Fruit fly (Drosophila melanogaster) whole organism, pupa: ENCODE data around the gene CG15446.

ENCODE experiments used
- CG10348 ChIP-seq: fragments of 200-800 bp; sonication (Bioruptor generic); IDR thresholded peaks from 2 replicates; pipeline ENCODE4 v1.3.6; 2022; ENCODE audit warnings: missing biosample characterization, missing genetic modification characterization
- CG12605 ChIP-seq: fragments of 200-800 bp; sonication (Bioruptor generic); IDR thresholded peaks from 2 replicates; pipeline ENCODE4 v1.3.6; 2022; ENCODE audit warnings: missing biosample characterization, missing genetic modification characterization
- CG13204 ChIP-seq: fragments of 200-800 bp; sonication (Bioruptor generic); optimal IDR thresholded peaks from 2 replicates; lab custom pipeline; 2018; ENCODE audit warnings: missing biosample characterization, mild to moderate bottlenecking, missing genetic modification characterization, moderate library complexity
- CG14655 ChIP-seq: fragments of 200-800 bp; sonication (Bioruptor generic); optimal IDR thresholded peaks from 3 replicates; lab custom pipeline; 2017; ENCODE audit warnings: mild to moderate bottlenecking, missing biosample characterization, missing genetic modification reagents, missing genetic modification characterization
- CG15710 ChIP-seq: fragments of 200-800 bp; sonication (Bioruptor generic); optimal IDR thresholded peaks from 2 replicates; lab custom pipeline; 2018; ENCODE audit warnings: missing biosample characterization, mild to moderate bottlenecking, missing genetic modification characterization, moderate library complexity
- CG17806 ChIP-seq: fragments of 200-800 bp; sonication (Bioruptor generic); optimal IDR thresholded peaks from 2 replicates; lab custom pipeline; 2018; ENCODE audit warnings: missing biosample characterization, mild to moderate bottlenecking, missing genetic modification characterization, moderate library complexity
- CG32121 ChIP-seq: fragments of 200-800 bp; sonication (Bioruptor generic); IDR thresholded peaks from 2 replicates; pipeline ENCODE4 v1.3.6; 2022; ENCODE audit warnings: missing biosample characterization, missing genetic modification characterization
- CG34367 ChIP-seq: fragments of 200-800 bp; sonication (Bioruptor generic); optimal IDR thresholded peaks from 2 replicates; lab custom pipeline; 2018; ENCODE audit warnings: missing biosample characterization, mild to moderate bottlenecking, missing genetic modification characterization
- CG4496 ChIP-seq: fragments of 200-800 bp; sonication (Bioruptor generic); IDR thresholded peaks from 3 replicates; pipeline ENCODE4 v1.3.6; 2022; ENCODE audit warnings: missing biosample characterization, missing genetic modification characterization
- CG8159 ChIP-seq: fragments of 200-800 bp; sonication (Bioruptor generic); optimal IDR thresholded peaks from 3 replicates; lab custom pipeline; 2018; ENCODE audit warnings: missing biosample characterization, mild to moderate bottlenecking, missing genetic modification characterization, moderate library complexity
- CG8301 ChIP-seq: fragments of 200-800 bp; sonication (Bioruptor generic); optimal IDR thresholded peaks from 2 replicates; lab custom pipeline; 2018; ENCODE audit warnings: missing biosample characterization, mild to moderate bottlenecking, missing genetic modification characterization
- CG9948 ChIP-seq: fragments of 200-800 bp; sonication (Bioruptor generic); optimal IDR thresholded peaks from 2 replicates; lab custom pipeline; 2018; ENCODE audit warnings: missing biosample characterization, mild to moderate bottlenecking, missing genetic modification characterization, moderate library complexity
- D1 ChIP-seq: fragments of 200-800 bp; sonication (Bioruptor generic); optimal IDR thresholded peaks from 2 replicates; lab custom pipeline; 2018; ENCODE audit warnings: missing biosample characterization, mild to moderate bottlenecking, missing genetic modification characterization, moderate library complexity
- EcR ChIP-seq: fragments of 200-800 bp; sonication (Bioruptor generic); optimal IDR thresholded peaks from 3 replicates; lab custom pipeline; 2019; ENCODE audit warnings: missing biosample characterization, missing genetic modification characterization, mild to moderate bottlenecking, moderate library complexity, missing genetic modification reagents
- Ets98B ChIP-seq: fragments of 200-800 bp; sonication (Bioruptor generic); IDR thresholded peaks from 2 replicates; pipeline ENCODE4 v1.3.6; 2022; ENCODE audit warnings: missing biosample characterization, missing genetic modification characterization
- Pif1A ChIP-seq: fragments of 200-800 bp; sonication (Bioruptor generic); optimal IDR thresholded peaks from 3 replicates; lab custom pipeline; 2016; ENCODE audit warnings: missing biosample characterization, missing genetic modification characterization
- Pif1B ChIP-seq: fragments of 200-800 bp; sonication (Bioruptor generic); optimal IDR thresholded peaks from 3 replicates; lab custom pipeline; 2016; ENCODE audit warnings: missing biosample characterization, missing genetic modification characterization
- Snoo ChIP-seq: fragments of 200-800 bp; sonication (Bioruptor generic); optimal IDR thresholded peaks from 3 replicates; lab custom pipeline; 2017; ENCODE audit warnings: missing biosample characterization, mild to moderate bottlenecking, missing genetic modification characterization, inconsistent platforms
- fd96Ca ChIP-seq: fragments of 200-800 bp; sonication (Bioruptor generic); IDR thresholded peaks from 3 replicates; pipeline ENCODE4 v1.3.6; 2022; ENCODE audit warnings: missing biosample characterization, missing genetic modification characterization
- gl ChIP-seq: fragments of 200-800 bp; sonication (Bioruptor generic); optimal IDR thresholded peaks from 2 replicates; lab custom pipeline; 2018; ENCODE audit warnings: missing biosample characterization, mild to moderate bottlenecking, missing genetic modification characterization
- rn ChIP-seq: fragments of 200-800 bp; sonication (Bioruptor generic); IDR thresholded peaks from 2 replicates; pipeline ENCODE4 v1.3.6; 2022; ENCODE audit warnings: missing biosample characterization, missing genetic modification characterization

The CG15446 gene

DNA sequence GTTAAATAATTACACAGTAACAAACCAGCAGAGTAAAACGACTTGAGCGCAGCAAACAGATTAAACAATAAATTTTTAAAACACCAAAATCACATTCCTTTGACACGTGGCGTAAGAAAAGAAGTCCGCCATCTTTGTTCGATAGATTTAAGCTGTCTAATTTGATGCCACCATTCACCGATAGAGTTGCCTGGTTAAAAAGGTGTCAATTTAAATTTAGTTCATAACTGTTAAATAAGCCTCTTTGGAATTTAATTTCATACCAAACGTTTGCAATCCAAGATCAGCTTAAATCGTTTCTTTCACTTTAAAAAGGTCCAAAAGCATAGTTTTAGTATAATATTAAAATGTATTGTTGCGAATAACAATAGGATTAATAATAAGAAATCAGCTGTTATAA, at the start of gene CG15446:
CG15446 (minus strand) TSS at position 101 of the 400 bp plus-strand sequence.
- no peak for TF ChIP-seq CG8301 (tag; lab: Kevin White, UChicago)
- no peak for TF ChIP-seq CG17806 (tag; lab: Kevin White, UChicago)
- TF ChIP-seq CG34367 (tag; lab: Kevin White, UChicago) = no peak
- no peak for TF ChIP-seq CG10348 (GFP tag; lab: Robert Waterston, UW)
- TF ChIP-seq CG14655 (GFP tag; lab: Kevin White, UChicago) = no peak
- no peak for TF ChIP-seq CG9948 (tag; lab: Kevin White, UChicago)
- no peak for TF ChIP-seq CG15710 (tag; lab: Kevin White, UChicago)
- no peak for TF ChIP-seq gl (tag; lab: Kevin White, UChicago)
- no peak for TF ChIP-seq CG12605
- no peak for TF ChIP-seq EcR (GFP tag; lab: Kevin White, UChicago)
- TF ChIP-seq Pif1A = no peak
- TF ChIP-seq Ets98B (GFP tag; lab: Robert Waterston, UW) = no peak
- no peak for TF ChIP-seq Snoo (tag; lab: Kevin White, UChicago)

dm6 chrX:21146941-21147340, 44.9 kb upstream of the CG15446 start, which contains the start of gene CG45154:
Gene CG45154 (minus strand): TSS chrX:21147041.
- TF ChIP-seq CG17806 (tag; lab: Kevin White, UChicago) (no peak), CG34367 (tag; lab: Kevin White, UChicago) (no peak), CG15710 (tag; lab: Kevin White, UChicago) (no peak), CG9948 (tag; lab: Kevin White, UChicago) (no peak), EcR (GFP tag; lab: Kevin White, UChicago) (no peak), CG32121 (GFP tag; lab: Robert Waterston, UW) (no peak), Pif1B (GFP tag; lab: Kevin White, UChicago) (no peak)
- TF ChIP-seq, all 21 proteins: peak for 0

dm6 chrX:21127267-21127666, 25.3 kb upstream of the CG15446 start:
- TF ChIP-seq Pif1B (GFP tag; lab: Kevin White, UChicago) (peak; percentile 25), CG8159 (tag; lab: Kevin White, UChicago) (peak; percentile 80), Ets98B (GFP tag; lab: Robert Waterston, UW) (0 out of 2 replicates have a peak, but pooled peaks have one; percentile 6), fd96Ca (GFP tag; lab: Robert Waterston, UW) (no peak), CG34367 (tag; lab: Kevin White, UChicago) (peak; percentile 55), CG14655 (GFP tag; lab: Kevin White, UChicago) (peak; percentile 67), D1 (tag; lab: Kevin White, UChicago) (peak; percentile 33), CG10348 (GFP tag; lab: Robert Waterston, UW) (no peak), CG13204 (GFP tag; lab: Kevin White, UChicago) (no peak), rn (GFP tag; lab: Robert Waterston, UW) (no peak), Pif1A (peak; percentile 36), CG15710 (tag; lab: Kevin White, UChicago) (peak; percentile 69), Snoo (tag; lab: Kevin White, UChicago) (no peak), gl (tag; lab: Kevin White, UChicago) (peak; percentile 17), CG12605 (peak; percentile 11; the same call in 1 of the 2 replicates), EcR (GFP tag; lab: Kevin White, UChicago) (no peak), CG32121 (GFP tag; lab: Robert Waterston, UW) (no peak), CG17806 (tag; lab: Kevin White, UChicago) (peak; percentile 73), CG9948 (tag; lab: Kevin White, UChicago) (peak; percentile 67), CG4496 (GFP tag; lab: Robert Waterston, UW) (peak; percentile 56; the same call in 2 of the 3 replicates), CG8301 (tag; lab: Kevin White, UChicago) (peak; percentile 39)
- TF ChIP-seq, all 21 proteins: peak for 14

dm6 chrX:21126790-21127189, 24.8 kb upstream of the CG15446 start:
- TF ChIP-seq CG13204 (GFP tag; lab: Kevin White, UChicago) (no peak), CG32121 (GFP tag; lab: Robert Waterston, UW) (no peak), CG8301 (tag; lab: Kevin White, UChicago) (no peak), gl (tag; lab: Kevin White, UChicago) (no peak), Snoo (tag; lab: Kevin White, UChicago) (no peak), fd96Ca (GFP tag; lab: Robert Waterston, UW) (no peak), D1 (tag; lab: Kevin White, UChicago) (no peak), rn (GFP tag; lab: Robert Waterston, UW) (no peak), CG8159 (tag; lab: Kevin White, UChicago) (no peak), CG4496 (GFP tag; lab: Robert Waterston, UW) (no peak), Pif1B (GFP tag; lab: Kevin White, UChicago) (no peak)

- TF ChIP-seq Pif1A (no peak), fd96Ca (GFP tag; lab: Robert Waterston, UW) (no peak), CG17806 (tag; lab: Kevin White, UChicago) (no peak), CG32121 (GFP tag; lab: Robert Waterston, UW) (no peak), gl (tag; lab: Kevin White, UChicago) (no peak)
Observed at dm6 chrX:21125966-21126553, 24.1 kb upstream of the CG15446 start.

DNA sequence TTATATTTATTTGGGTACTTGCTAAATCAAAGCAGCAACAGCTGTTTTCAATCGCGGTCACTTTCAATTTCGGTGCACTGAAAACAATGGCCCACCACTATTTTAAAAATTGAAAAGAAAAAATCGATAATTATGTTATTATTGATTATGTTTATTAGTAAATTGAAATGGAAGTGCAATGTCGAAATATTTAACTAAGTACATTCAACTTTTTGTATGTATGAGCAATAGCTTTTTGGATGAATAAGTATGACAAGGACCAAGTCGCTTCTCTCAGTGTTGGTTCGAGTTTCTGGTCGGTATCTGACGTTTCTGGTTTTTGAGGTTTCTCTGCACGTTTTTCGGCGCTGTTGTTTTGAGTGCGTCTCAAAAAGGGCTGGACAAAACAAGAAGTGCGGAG, 22.2 kb upstream of the CG15446 start:
- peak; percentile 78 for TF ChIP-seq CG8159 (tag; lab: Kevin White, UChicago)
- TF ChIP-seq CG34367 (tag; lab: Kevin White, UChicago) = peak; percentile 51
- TF ChIP-seq fd96Ca (GFP tag; lab: Robert Waterston, UW) = peak; percentile 50; the same call in 1 of the 3 replicates
- peak; percentile 65 for TF ChIP-seq CG17806 (tag; lab: Kevin White, UChicago)
- TF ChIP-seq CG4496 (GFP tag; lab: Robert Waterston, UW) = peak; percentile 75; the same call in 2 of the 3 replicates
- peak; percentile 2 for TF ChIP-seq gl (tag; lab: Kevin White, UChicago)
- TF ChIP-seq CG14655 (GFP tag; lab: Kevin White, UChicago) = peak; percentile 65
- TF ChIP-seq CG32121 (GFP tag; lab: Robert Waterston, UW) = peak; percentile 73
- TF ChIP-seq CG8301 (tag; lab: Kevin White, UChicago) = peak; percentile 49
- TF ChIP-seq CG15710 (tag; lab: Kevin White, UChicago) = peak; percentile 70
- TF ChIP-seq CG9948 (tag; lab: Kevin White, UChicago) = peak; percentile 59
- TF ChIP-seq Pif1B (GFP tag; lab: Kevin White, UChicago) = peak; percentile 64
- no peak for TF ChIP-seq D1 (tag; lab: Kevin White, UChicago)
- TF ChIP-seq EcR (GFP tag; lab: Kevin White, UChicago) = no peak
- TF ChIP-seq Ets98B (GFP tag; lab: Robert Waterston, UW) = peak; percentile 70
- TF ChIP-seq CG12605 = peak; percentile 17; the same call in 1 of the 2 replicates
- TF ChIP-seq CG13204 (GFP tag; lab: Kevin White, UChicago) = no peak
- no peak for TF ChIP-seq CG10348 (GFP tag; lab: Robert Waterston, UW)
- peak; percentile 67 for TF ChIP-seq rn (GFP tag; lab: Robert Waterston, UW)
- TF ChIP-seq Snoo (tag; lab: Kevin White, UChicago) = peak; percentile 85
- TF ChIP-seq Pif1A = peak; percentile 79
